Worm (Caenorhabditis elegans): ENCODE results near the gene C16C8.26.

Gene C16C8.26

DNA sequence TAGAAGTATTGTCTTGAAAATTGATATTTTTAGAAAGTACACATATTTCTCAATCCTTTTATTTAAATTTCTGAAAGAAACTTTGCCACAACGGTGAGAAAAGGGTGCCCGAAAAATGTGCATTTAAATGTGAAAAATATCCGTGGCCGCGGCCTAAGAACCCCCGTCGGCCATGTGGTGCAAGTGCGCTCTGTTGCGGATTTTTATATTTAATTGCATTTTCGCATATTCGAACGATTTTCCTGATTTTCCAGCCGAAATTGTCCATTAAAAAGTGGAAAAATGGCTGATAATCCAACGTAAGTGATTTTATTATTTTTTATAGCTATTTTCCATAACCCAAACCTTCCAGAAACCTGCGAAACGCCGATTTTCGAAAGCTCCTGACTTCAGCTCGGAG, 24.1 kb upstream of the C16C8.26 start, which contains the start of gene smu-2 (continued):
- TF ChIP-seq nhr-77 (tag; optimal IDR thresholded peaks at IDR 0.05) (no peak), nhr-71 (tag; optimal IDR thresholded peaks at IDR 0.05) (no peak), pax-3 (tag; optimal IDR thresholded peaks at IDR 0.05) (peak; percentile 62), ceh-8 (GFP tag; optimal IDR thresholded peaks at IDR 0.05) (no peak), tbx-2 (tag; optimal IDR thresholded peaks at IDR 0.05) (peak; percentile 71), snu-23 (GFP tag; optimal IDR thresholded peaks at IDR 0.05) (no peak), mep-1 (tag; optimal IDR thresholded peaks at IDR 0.05) (peak; percentile 68), unc-62 (GFP tag; optimal IDR thresholded peaks at IDR 0.05) (no peak), xbp-1 (tag; optimal IDR thresholded peaks at IDR 0.05) (peak; percentile 62), nhr-20 (tag; optimal IDR thresholded peaks at IDR 0.05) (peak; percentile 56), ztf-4 (tag; optimal IDR thresholded peaks at IDR 0.05) (no peak), dsc-1 (tag; optimal IDR thresholded peaks at IDR 0.05) (no peak), fkh-4 (tag; optimal IDR thresholded peaks at IDR 0.05; ENCODE audit: borderline replicate concordance) (peak; percentile 82), ztf-11 (tag; optimal IDR thresholded peaks at IDR 0.05) (peak in 1 of 2 experiments; percentile 77), nhr-90 (tag; optimal IDR thresholded peaks at IDR 0.05; ENCODE audit: poor library complexity) (peak; percentile 68), ces-1 (GFP tag; optimal IDR thresholded peaks at IDR 0.05) (peak; percentile 70), hlh-17 (GFP tag; optimal IDR thresholded peaks at IDR 0.05; ENCODE audit: borderline replicate concordance) (no peak), blmp-1 (tag; optimal IDR thresholded peaks at IDR 0.05) (no peak), nhr-237 (tag; optimal IDR thresholded peaks at IDR 0.05) (peak; percentile 39), ets-5 (GFP tag; IDR thresholded peaks at IDR 0.05) (no peak), rnt-1 (tag; optimal IDR thresholded peaks at IDR 0.05) (peak; percentile 97), pqm-1 (tag; optimal IDR thresholded peaks at IDR 0.05) (no peak), unc-130 (tag; optimal IDR thresholded peaks at IDR 0.05) (no peak), hlh-4 (tag; optimal IDR thresholded peaks at IDR 0.05) (no peak), ceh-88 (GFP tag; IDR thresholded peaks at IDR 0.05) (no peak), snpc-4 (tag; optimal IDR thresholded peaks at IDR 0.05) (peak; percentile 41), aly-2 (tag; optimal IDR thresholded peaks at IDR 0.05) (no peak), efl-3 (GFP tag; optimal IDR thresholded peaks at IDR 0.05) (no peak), nhr-12 (tag; optimal IDR thresholded peaks at IDR 0.05) (no peak), F16B12.6 (tag; optimal IDR thresholded peaks at IDR 0.05) (peak; percentile 53), alr-1 (tag; optimal IDR thresholded peaks at IDR 0.05; ENCODE audit: borderline replicate concordance) (no peak), sptf-1 (tag; optimal IDR thresholded peaks at IDR 0.05) (no peak), egl-13 (tag; optimal IDR thresholded peaks at IDR 0.05) (peak; percentile 25), C04F5.9 (tag; optimal IDR thresholded peaks at IDR 0.05) (peak; percentile 67), nhr-84 (tag; optimal IDR thresholded peaks at IDR 0.05) (no peak), swsn-7 (tag; optimal IDR thresholded peaks at IDR 0.05) (no peak), mdl-1 (tag; optimal IDR thresholded peaks at IDR 0.05) (no peak), isw-1 (GFP tag; IDR thresholded peaks at IDR 0.05) (peak; percentile 68), lin-15B (tag; optimal IDR thresholded peaks at IDR 0.05) (peak; percentile 88), ceh-82 (tag; optimal IDR thresholded peaks at IDR 0.05) (peak; percentile 24 to 81 (median 55)), unc-86 (tag; optimal IDR thresholded peaks at IDR 0.05) (peak; percentile 49), dpl-1 (GFP tag; optimal IDR thresholded peaks at IDR 0.05) (peak; percentile 50 to 73 (median 64)), nhr-28 (tag; optimal IDR thresholded peaks at IDR 0.05) (no peak), lin-39 (tag; optimal IDR thresholded peaks at IDR 0.05) (peak; percentile 1), vab-15 (tag; optimal IDR thresholded peaks at IDR 0.05) (peak; percentile 68), fkh-8 (tag; optimal IDR thresholded peaks at IDR 0.05) (peak; percentile 65), lir-3 (tag; optimal IDR thresholded peaks at IDR 0.05; ENCODE audit: poor library complexity) (peak; percentile 87), lsy-2 (tag; optimal IDR thresholded peaks at IDR 0.05) (peak; percentile 69 to 75), unc-98 (GFP tag; IDR thresholded peaks at IDR 0.05) (peak; percentile 68), lin-35 (GFP tag; optimal IDR thresholded peaks at IDR 0.05) (peak; percentile 51 to 70), mef-2 (tag; optimal IDR thresholded peaks at IDR 0.05) (no peak), elt-3 (tag; optimal IDR thresholded peaks at IDR 0.05) (no peak), ama-1 (optimal IDR thresholded peaks at IDR 0.05) (no peak)

All from whole organism, L1 larva.